Worm (Caenorhabditis elegans) whole organism, L3 larva: ENCODE measurements around the gene delm-1.

Experiments
- ama-1 ChIP-seq: fragments of 150-350 bp; optimal IDR thresholded peaks from 2 replicates; lab custom pipeline; 2018
- unc-62 ChIP-seq: fragments of 150-350 bp; sonication (generic microtip); optimal IDR thresholded peaks from 4 replicates; lab custom pipeline; 2014; ENCODE audit warnings: missing biosample characterization, missing genetic modification reagents, missing genetic modification characterization
- ztf-11 ChIP-seq: fragments of 150-350 bp; optimal IDR thresholded peaks from 2 replicates; lab custom pipeline; 2014; ENCODE audit warnings: missing biosample characterization, missing genetic modification characterization

DNA sequence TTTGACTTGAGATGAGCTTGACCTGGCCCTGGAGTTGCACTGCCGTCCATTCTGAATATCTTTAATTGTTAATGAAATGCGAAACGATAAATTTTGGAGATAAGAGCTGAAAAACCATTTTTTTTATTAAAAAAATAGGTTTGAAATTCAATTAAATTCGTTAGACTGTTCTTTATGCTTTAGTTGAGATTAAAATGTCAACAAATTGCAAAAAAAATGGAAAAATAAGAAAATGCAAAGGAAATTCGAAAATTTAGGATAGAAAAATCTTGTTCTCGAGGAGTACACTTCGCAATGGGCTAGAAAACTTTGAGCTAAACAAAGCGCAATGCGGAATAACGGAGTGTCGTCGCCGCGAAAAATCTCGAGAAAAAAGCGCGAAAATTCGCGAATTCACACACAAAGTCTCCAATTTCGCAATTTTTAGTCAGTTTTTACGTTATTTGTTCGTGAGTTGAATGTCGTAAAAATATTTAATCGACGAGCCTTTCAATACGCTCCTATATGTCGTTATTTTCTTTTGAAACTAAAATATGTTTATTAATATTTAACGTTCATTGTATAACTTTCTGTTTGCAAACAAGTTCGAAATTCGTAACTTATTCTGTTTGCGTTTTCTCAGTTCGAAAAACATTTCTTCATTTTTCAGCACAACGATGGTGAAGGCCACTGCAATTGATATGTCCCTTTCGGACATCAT is 11.7 kb upstream of the delm-1 start, which contains the start of the genes rpb-12 and aly-2:
- TF ChIP-seq unc-62 (GFP tag; lab: Kevin White, UChicago): no peak
- no peak for TF ChIP-seq ama-1 (lab: Kevin White, UChicago)
- no peak for TF ChIP-seq ztf-11 (tag; lab: Kevin White, UChicago)
